Worm (Caenorhabditis elegans): ENCODE results near the gene R04A9.3.
"Not testable (repeated sequence)": the region's sequence is repeated elsewhere in the genome, so short reads cannot be mapped to it uniquely, and the experiment has no call there.

The R04A9.3 gene

ce11 chrX:353134-353669, 27.2 kb downstream of the R04A9.3 start, which contains the start of gene sor-3 (continued):
- peak; percentile 84 for TF ChIP-seq T23F11.4 (GFP tag; optimal IDR thresholded peaks at IDR 0.05)
- peak; percentile 77 for TF ChIP-seq rnt-1 (tag; optimal IDR thresholded peaks at IDR 0.05)
- TF ChIP-seq ceh-30 (tag; optimal IDR thresholded peaks at IDR 0.05), result no peak
- peak; percentile 88 for TF ChIP-seq tbx-2 (tag; optimal IDR thresholded peaks at IDR 0.05)
- TF ChIP-seq tbx-7 (tag; optimal IDR thresholded peaks at IDR 0.05), result peak; percentile 13
- TF ChIP-seq ceh-19 (GFP tag; optimal IDR thresholded peaks at IDR 0.05), result peak; percentile 85
- TF ChIP-seq K02D7.2 (tag; optimal IDR thresholded peaks at IDR 0.05), result peak; percentile 71
- peak; percentile 85 for TF ChIP-seq pqm-1 (tag; optimal IDR thresholded peaks at IDR 0.05)
- peak; percentile 86 for TF ChIP-seq dmd-4 (tag; optimal IDR thresholded peaks at IDR 0.05; ENCODE audit: borderline replicate concordance)
- TF ChIP-seq eyg-1 (tag; optimal IDR thresholded peaks at IDR 0.05), result peak; percentile 75
- peak; percentile 59 for TF ChIP-seq zip-5 (tag; optimal IDR thresholded peaks at IDR 0.05)
- peak; percentile 68 for TF ChIP-seq nhr-232 (tag; optimal IDR thresholded peaks at IDR 0.05)
- peak; percentile 54 for TF ChIP-seq lim-6 (tag; optimal IDR thresholded peaks at IDR 0.05)
- peak; percentile 81 for TF ChIP-seq ceh-24 (tag; optimal IDR thresholded peaks at IDR 0.05)
- TF ChIP-seq unc-3 (GFP tag; conservative IDR thresholded peaks at IDR 0.05), result peak; percentile 81
- peak; percentile 89 for TF ChIP-seq unc-3 (tag; optimal IDR thresholded peaks at IDR 0.05)
- TF ChIP-seq mec-3 (tag; optimal IDR thresholded peaks at IDR 0.05; ENCODE audit: borderline replicate concordance), result peak; percentile 57
- TF ChIP-seq lin-11 (tag; optimal IDR thresholded peaks at IDR 0.05), result peak; percentile 86
- peak; percentile 66 for TF ChIP-seq ets-4 (tag; optimal IDR thresholded peaks at IDR 0.05)
- TF ChIP-seq ceh-48 (tag; optimal IDR thresholded peaks at IDR 0.05), result peak; percentile 81
- TF ChIP-seq pag-3 (tag; optimal IDR thresholded peaks at IDR 0.05; ENCODE audit: borderline replicate concordance), result peak; percentile 47
- peak; percentile 76 for TF ChIP-seq hlh-6 (tag; optimal IDR thresholded peaks at IDR 0.05)
- peak; percentile 92 for TF ChIP-seq sdc-2 (tag; optimal IDR thresholded peaks at IDR 0.05)

- TF ChIP-seq ceh-45 (GFP tag; IDR thresholded peaks at IDR 0.05) (peak; percentile 78; the same call in 1 of the 2 replicates), unc-3 (GFP tag; conservative IDR thresholded peaks at IDR 0.05) (peak; percentile 70), sox-2 (GFP tag; IDR thresholded peaks at IDR 0.05) (peak; percentile 72)
- not testable (repeated sequence) for TF ChIP-seq unc-3 (tag; optimal IDR thresholded peaks at IDR 0.05)
Measured at ce11 chrX:351398-351797, 29.0 kb downstream of the R04A9.3 start.

- peak; percentile 21 for TF ChIP-seq ceh-31 (tag; optimal IDR thresholded peaks at IDR 0.05)
- peak; percentile 16 for TF ChIP-seq hlh-30 (tag; optimal IDR thresholded peaks at IDR 0.05; ENCODE audit: insufficient read depth)
- TF ChIP-seq eyg-1 (tag; optimal IDR thresholded peaks at IDR 0.05), result no peak
- TF ChIP-seq ceh-48 (tag; optimal IDR thresholded peaks at IDR 0.05), result peak; percentile 67
- TF ChIP-seq nfya-1 (tag; optimal IDR thresholded peaks at IDR 0.05), result peak; percentile 8
- peak; percentile 28 for TF ChIP-seq unc-55 (GFP tag; optimal IDR thresholded peaks at IDR 0.05)
Measured at ce11 chrX:348141-348540, 32.3 kb downstream of the R04A9.3 start.

- TF ChIP-seq ref-2 (tag; optimal IDR thresholded peaks at IDR 0.05); odd-2 (tag; optimal IDR thresholded peaks at IDR 0.05); fkh-10 (GFP tag; optimal IDR thresholded peaks at IDR 0.05): not testable (repeated sequence)
Measured at ce11 chrX:347117-347516, 33.3 kb downstream of the R04A9.3 start, which contains the start of gene C04E7.3. Gene C04E7.3, minus strand, starts transcription at chrX:347217.

ce11 chrX:343822-344221, 36.6 kb downstream of the R04A9.3 start:
- no peak for TF ChIP-seq ref-2 (tag; optimal IDR thresholded peaks at IDR 0.05)
- no peak for TF ChIP-seq fkh-10 (GFP tag; optimal IDR thresholded peaks at IDR 0.05)
- TF ChIP-seq ceh-45 (GFP tag; IDR thresholded peaks at IDR 0.05), result no peak
- no peak for TF ChIP-seq syd-9 (tag; optimal IDR thresholded peaks at IDR 0.05)
- TF ChIP-seq T23F11.4 (GFP tag; optimal IDR thresholded peaks at IDR 0.05), result no peak
- no peak for TF ChIP-seq pros-1 (tag; optimal IDR thresholded peaks at IDR 0.05)
- TF ChIP-seq sox-2 (GFP tag; IDR thresholded peaks at IDR 0.05), result no peak
- TF ChIP-seq pha-4 (tag; optimal IDR thresholded peaks at IDR 0.05), result no peak
- no peak for TF ChIP-seq Y22D7AL.16 (tag; optimal IDR thresholded peaks at IDR 0.05)

Data from whole organism, late embryonic.